Worm (Caenorhabditis elegans) whole organism, young adult: ENCODE data around the gene F10D7.11.

ENCODE experiments used
- C06A6.2 ChIP-seq: fragments of 200-800 bp; sonication (Bioruptor generic); conservative IDR thresholded peaks from 2 replicates; pipeline ENCODE4 v1.3.6; 2022; ENCODE audit warnings: missing genetic modification characterization, missing compliant biosample characterization
- C17E4.6 ChIP-seq: fragments of 200-800 bp; sonication (Bioruptor generic); IDR thresholded peaks from 2 replicates; pipeline ENCODE4 v1.3.6; 2022; ENCODE audit warnings: missing genetic modification reagents, missing genetic modification characterization, missing compliant biosample characterization
- F23B12.7 ChIP-seq: sonication (generic microtip); optimal IDR thresholded peaks from 2 replicates; lab custom pipeline; 2017; ENCODE audit warnings: missing genetic modification characterization, mild to moderate bottlenecking, missing compliant biosample characterization, antibody characterized with exemption, moderate library complexity; ENCODE audit not compliant: insufficient read depth
- F33H1.4 ChIP-seq: fragments of 200-800 bp; sonication (Bioruptor generic); IDR thresholded peaks from 2 replicates; pipeline ENCODE4 v1.3.6; 2022; ENCODE audit warnings: missing genetic modification reagents, missing genetic modification characterization, missing compliant biosample characterization
- F39B2.1 ChIP-seq: fragments of 200-800 bp; sonication (Bioruptor generic); IDR thresholded peaks from 2 replicates; pipeline ENCODE4 v1.3.6; 2022; ENCODE audit warnings: missing genetic modification reagents, missing genetic modification characterization, missing compliant biosample characterization
- F49E8.2 ChIP-seq: sonication (generic microtip); optimal IDR thresholded peaks from 3 replicates; lab custom pipeline; 2017; ENCODE audit warnings: missing genetic modification characterization, mild to moderate bottlenecking, missing compliant biosample characterization, antibody characterized with exemption, moderate library complexity; ENCODE audit not compliant: insufficient read depth
- F57A8.1 ChIP-seq: fragments of 200-800 bp; sonication (Bioruptor generic); optimal IDR thresholded peaks from 2 replicates; lab custom pipeline; 2018; ENCODE audit warnings: mild to moderate bottlenecking, missing genetic modification characterization, moderate library complexity, missing compliant biosample characterization
- F57C9.4 ChIP-seq: sonication (generic microtip); optimal IDR thresholded peaks from 2 replicates; lab custom pipeline; 2017; ENCODE audit warnings: mild to moderate bottlenecking, missing genetic modification characterization, missing compliant biosample characterization
- K11D2.4 ChIP-seq: fragments of 200-800 bp; sonication (Bioruptor generic); IDR thresholded peaks from 2 replicates; pipeline ENCODE4 v1.3.6; 2022; ENCODE audit warnings: missing genetic modification reagents, missing genetic modification characterization, missing compliant biosample characterization
- Y53F4B.3 ChIP-seq: fragments of 200-800 bp; sonication (Bioruptor generic); IDR thresholded peaks from 2 replicates; pipeline ENCODE4 v1.3.6; 2022; ENCODE audit warnings: missing genetic modification reagents, missing genetic modification characterization, missing compliant biosample characterization
- Y53G8AR.9 ChIP-seq: fragments of 200-800 bp; sonication (Bioruptor generic); conservative IDR thresholded peaks from 2 replicates; pipeline ENCODE4 v1.3.6; 2022; ENCODE audit warnings: missing genetic modification reagents, missing genetic modification characterization, missing compliant biosample characterization
- Y95B8A.8 ChIP-seq: fragments of 200-800 bp; sonication (Bioruptor generic); IDR thresholded peaks from 2 replicates; pipeline ENCODE4 v1.3.6; 2022; ENCODE audit warnings: missing genetic modification reagents, missing genetic modification characterization, missing compliant biosample characterization
- ZK185.1 ChIP-seq: sonication (generic microtip); optimal IDR thresholded peaks from 2 replicates; lab custom pipeline; 2016; ENCODE audit warnings: mild to moderate bottlenecking, missing genetic modification characterization, missing compliant biosample characterization; ENCODE audit not compliant: poor library complexity, severe bottlenecking
- ama-1 ChIP-seq, 3 experiments: fragments of 150-350 bp in 1 of 3; sonication (generic microtip) in 2 of 3; optimal IDR thresholded peaks; 2 replicates each; lab custom pipeline; 2014 to 2018; ENCODE audit warnings: missing biosample characterization in 2 of 3, missing genetic modification characterization in 2 of 3, missing genetic modification reagents in 2 of 3
- aptf-2 ChIP-seq: fragments of 200-800 bp; sonication (Bioruptor generic); conservative IDR thresholded peaks from 2 replicates; pipeline ENCODE4 v1.3.6; 2022; ENCODE audit warnings: missing genetic modification reagents, missing genetic modification characterization, missing compliant biosample characterization
- attf-5 ChIP-seq: fragments of 200-800 bp; sonication (Bioruptor generic); optimal IDR thresholded peaks from 2 replicates; lab custom pipeline; 2018; ENCODE audit warnings: mild to moderate bottlenecking, missing genetic modification characterization, missing compliant biosample characterization
- attf-6 ChIP-seq: fragments of 200-800 bp; sonication (Bioruptor generic); IDR thresholded peaks from 2 replicates; pipeline ENCODE4 v1.3.6; 2022; ENCODE audit warnings: missing genetic modification reagents, missing genetic modification characterization, missing compliant biosample characterization
- bed-1 ChIP-seq: fragments of 200-800 bp; sonication (Bioruptor generic); IDR thresholded peaks from 2 replicates; pipeline ENCODE4 v1.3.6; 2022; ENCODE audit warnings: missing genetic modification reagents, missing genetic modification characterization, missing compliant biosample characterization
- ceh-27 ChIP-seq: fragments of 200-800 bp; sonication (Bioruptor generic); optimal IDR thresholded peaks from 2 replicates; lab custom pipeline; 2018; ENCODE audit warnings: mild to moderate bottlenecking, missing genetic modification characterization, moderate library complexity, missing compliant biosample characterization
- ceh-58 ChIP-seq: fragments of 200-800 bp; sonication (Bioruptor generic); IDR thresholded peaks from 2 replicates; pipeline ENCODE4 v1.3.6; 2022; ENCODE audit warnings: missing genetic modification characterization, missing compliant biosample characterization
- chd-7 ChIP-seq: sonication (generic microtip); optimal IDR thresholded peaks from 2 replicates; lab custom pipeline; 2016; ENCODE audit warnings: mild to moderate bottlenecking, missing genetic modification characterization, moderate library complexity, missing compliant biosample characterization
- dox-1 ChIP-seq: fragments of 200-800 bp; sonication (Bioruptor generic); IDR thresholded peaks from 2 replicates; pipeline ENCODE4 v1.3.6; 2022; ENCODE audit warnings: missing genetic modification reagents, missing genetic modification characterization, missing compliant biosample characterization
- dpl-1 ChIP-seq: fragments of 150-350 bp; optimal IDR thresholded peaks from 2 replicates; lab custom pipeline; 2014; ENCODE audit warnings: missing biosample characterization, missing genetic modification reagents, missing genetic modification characterization
- hmg-1.2 ChIP-seq: fragments of 200-800 bp; sonication (Bioruptor generic); IDR thresholded peaks from 2 replicates; pipeline ENCODE4 v1.3.6; 2022; ENCODE audit warnings: missing genetic modification reagents, missing genetic modification characterization, missing compliant biosample characterization
- hsf-1 ChIP-seq: fragments of 200-800 bp; sonication (Bioruptor generic); IDR thresholded peaks from 2 replicates; pipeline ENCODE4 v1.3.6; 2022; ENCODE audit warnings: missing genetic modification reagents, missing genetic modification characterization, missing compliant biosample characterization
- lin-35 ChIP-seq, 3 experiments: fragments of 150-350 bp in 2 of 3; sonication (generic microtip) in 1 of 3; optimal IDR thresholded peaks; 2 replicates each; lab custom pipeline; 2014 to 2018; ENCODE audit warnings: missing biosample characterization in 3 of 3, missing genetic modification characterization in 3 of 3, missing genetic modification reagents in 3 of 3
- lin-40 ChIP-seq: sonication (generic microtip); optimal IDR thresholded peaks from 2 replicates; lab custom pipeline; 2016; ENCODE audit warnings: missing genetic modification characterization, mild to moderate bottlenecking, missing compliant biosample characterization, missing genotype, missing genetic modification reagents
- madf-10 ChIP-seq: sonication (generic microtip); optimal IDR thresholded peaks from 2 replicates; lab custom pipeline; 2016; ENCODE audit warnings: mild to moderate bottlenecking, missing genetic modification characterization, missing compliant biosample characterization
- madf-8 ChIP-seq: fragments of 200-800 bp; sonication (Bioruptor generic); conservative IDR thresholded peaks from 2 replicates; pipeline ENCODE4 v1.3.6; 2022; ENCODE audit warnings: missing genetic modification reagents, missing genetic modification characterization, missing compliant biosample characterization
- mcd-1 ChIP-seq: fragments of 200-800 bp; sonication (Bioruptor generic); IDR thresholded peaks from 2 replicates; pipeline ENCODE4 v1.3.6; 2022; ENCODE audit warnings: missing genetic modification reagents, missing genetic modification characterization, missing compliant biosample characterization
- nhr-179 ChIP-seq: sonication (generic microtip); optimal IDR thresholded peaks from 2 replicates; lab custom pipeline; 2016; ENCODE audit warnings: mild to moderate bottlenecking, missing genetic modification characterization, missing compliant biosample characterization
- nhr-80 ChIP-seq: sonication (generic microtip); optimal IDR thresholded peaks from 2 replicates; lab custom pipeline; 2016; ENCODE audit warnings: missing genetic modification characterization, missing compliant biosample characterization
- rcor-1 ChIP-seq: fragments of 200-800 bp; sonication (Bioruptor generic); IDR thresholded peaks from 2 replicates; pipeline ENCODE4 v1.3.6; 2022; ENCODE audit warnings: missing genetic modification reagents, missing genetic modification characterization, missing compliant biosample characterization
- rec-8 ChIP-seq, 2 experiments: sonication (generic microtip); optimal IDR thresholded peaks; 2 replicates each; lab custom pipeline; 2016; ENCODE audit warnings: mild to moderate bottlenecking in 2 of 2, missing genetic modification characterization in 2 of 2, missing genetic modification reagents in 2 of 2, missing genotype in 2 of 2, missing biosample characterization in 1 of 2, missing compliant biosample characterization in 1 of 2, moderate library complexity in 1 of 2
- repo-1 ChIP-seq: sonication (generic microtip); optimal IDR thresholded peaks from 2 replicates; lab custom pipeline; 2017; ENCODE audit warnings: mild to moderate bottlenecking, missing genetic modification characterization, missing compliant biosample characterization
- snpc-4 ChIP-seq, 5 experiments: fragments of 150-350 bp in 1 of 5; sonication (generic microtip) in 4 of 5; optimal IDR thresholded peaks; 2 replicates each; lab custom pipeline; 2014 to 2018; ENCODE audit warnings: missing genetic modification characterization in 5 of 5, missing biosample characterization in 3 of 5, antibody characterized with exemption in 2 of 5, mild to moderate bottlenecking in 2 of 5, missing compliant biosample characterization in 2 of 5, missing genotype in 2 of 5, moderate library complexity in 2 of 5, missing genetic modification reagents in 1 of 5
- somi-1 ChIP-seq: fragments of 200-800 bp; sonication (Bioruptor generic); optimal IDR thresholded peaks from 2 replicates; lab custom pipeline; 2018; ENCODE audit warnings: mild to moderate bottlenecking, missing genetic modification characterization, missing compliant biosample characterization
- tbp1 ChIP-seq: fragments of 200-800 bp; sonication (Bioruptor generic); optimal IDR thresholded peaks from 2 replicates; lab custom pipeline; 2018; ENCODE audit warnings: mild to moderate bottlenecking, missing genetic modification characterization, missing compliant biosample characterization
- unc-130 ChIP-seq: sonication (generic microtip); optimal IDR thresholded peaks from 2 replicates; lab custom pipeline; 2016; ENCODE audit warnings: missing genetic modification reagents, missing genetic modification characterization, missing compliant biosample characterization
- zfh-2 ChIP-seq: fragments of 200-800 bp; sonication (Bioruptor generic); conservative IDR thresholded peaks from 2 replicates; pipeline ENCODE4 v1.3.6; 2022; ENCODE audit warnings: missing genetic modification reagents, missing genetic modification characterization, missing compliant biosample characterization
- zim-3 ChIP-seq: sonication (generic microtip); optimal IDR thresholded peaks from 2 replicates; lab custom pipeline; 2017; ENCODE audit warnings: mild to moderate bottlenecking, missing genetic modification characterization, moderate library complexity, missing compliant biosample characterization
- ztf-18 ChIP-seq: sonication (generic microtip); optimal IDR thresholded peaks from 2 replicates; lab custom pipeline; 2016; ENCODE audit warnings: missing genotype, mild to moderate bottlenecking, missing genetic modification characterization, missing compliant biosample characterization
- ztf-22 ChIP-seq: fragments of 200-800 bp; sonication (Bioruptor generic); optimal IDR thresholded peaks from 2 replicates; lab custom pipeline; 2018; ENCODE audit warnings: mild to moderate bottlenecking, missing genetic modification characterization, moderate library complexity, missing compliant biosample characterization
- ztf-26 ChIP-seq: sonication (generic microtip); optimal IDR thresholded peaks from 2 replicates; lab custom pipeline; 2017; ENCODE audit warnings: missing genetic modification characterization, missing compliant biosample characterization
- ztf-6 ChIP-seq: fragments of 200-800 bp; sonication (Bioruptor generic); IDR thresholded peaks from 2 replicates; pipeline ENCODE4 v1.3.6; 2022; ENCODE audit warnings: missing genetic modification reagents, missing genetic modification characterization, missing compliant biosample characterization

F10D7.11 gene

DNA sequence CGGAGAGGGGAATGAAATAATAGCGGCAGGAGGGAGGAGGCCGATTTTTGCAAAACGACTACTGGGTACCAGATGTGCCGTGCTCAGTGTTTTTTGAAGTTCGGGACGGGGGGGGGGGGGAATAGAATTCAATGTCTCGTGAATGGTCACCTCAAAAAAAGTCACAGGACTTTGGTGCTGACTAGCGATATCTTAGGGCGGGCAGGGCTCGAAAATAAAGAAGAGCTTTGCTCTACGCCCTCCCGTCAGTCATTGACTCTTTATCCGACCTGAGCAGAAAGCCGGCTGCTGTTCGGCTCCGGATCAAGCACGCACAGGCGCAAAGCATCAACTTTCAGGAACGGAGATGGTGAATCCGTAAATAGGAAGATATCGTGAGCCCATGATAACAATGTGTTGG lies 27.9 kb downstream of the F10D7.11 start:
- TF ChIP-seq zfh-2 (GFP tag; lab: Robert Waterston, UW) (peak; percentile 51), F57A8.1 (GFP tag; lab: Kevin White, UChicago) (no peak), F33H1.4 (GFP tag; lab: Robert Waterston, UW) (no peak), F57C9.4 (tag; lab: Kevin White, UChicago) (no peak), madf-8 (GFP tag; lab: Robert Waterston, UW) (no peak), ceh-58 (no peak), ZK185.1 (tag; lab: Kevin White, UChicago) (no peak), hsf-1 (no peak)
- TF ChIP-seq, all 124 proteins: peak for 1

DNA sequence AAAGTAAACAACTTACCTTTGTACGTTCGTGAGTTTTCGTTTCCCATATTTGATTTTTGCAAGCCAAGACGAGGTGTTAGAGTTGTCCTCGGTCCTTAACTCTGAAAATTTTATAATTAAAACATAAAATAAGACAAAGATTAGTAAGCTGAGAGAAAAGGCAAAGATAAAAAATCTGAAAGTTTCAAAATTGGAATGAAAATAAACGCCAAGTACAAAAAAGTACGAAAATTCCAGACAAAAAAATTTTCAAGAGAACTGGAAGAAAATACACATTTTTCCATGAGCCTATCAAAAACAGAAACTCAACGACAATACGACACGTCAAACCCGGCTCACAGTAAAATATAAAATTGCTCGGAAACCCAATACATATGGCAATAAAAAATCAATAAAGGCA lies 28.9 kb downstream of the F10D7.11 start, which contains the start of gene F10D7.5:
F10D7.5 (minus strand) TSS at position 101 of the 400 bp plus-strand sequence.
- no peak for TF ChIP-seq hmg-1.2 (GFP tag; lab: Robert Waterston, UW)
- no peak for TF ChIP-seq dpl-1
- no peak for TF ChIP-seq repo-1 (tag; lab: Kevin White, UChicago)
- no peak for TF ChIP-seq nhr-80
- TF ChIP-seq ama-1 (optimal IDR thresholded peaks at IDR 0.05; lab: Kevin White, UChicago): no peak
- no peak for TF ChIP-seq ama-1 (GFP tag; optimal IDR thresholded peaks at IDR 0.05; lab: Kevin White, UChicago)
- TF ChIP-seq rec-8 (tag; optimal IDR thresholded peaks at IDR 0.05; lab: Kevin White, UChicago): no peak
- TF ChIP-seq unc-130 (GFP tag; lab: Kevin White, UChicago): no peak
- no peak for TF ChIP-seq Y95B8A.8 (GFP tag; lab: Robert Waterston, UW)
- no peak for TF ChIP-seq bed-1 (GFP tag; lab: Robert Waterston, UW)
- TF ChIP-seq F49E8.2 (tag; lab: Kevin White, UChicago): no peak
- TF ChIP-seq C17E4.6 (GFP tag; lab: Robert Waterston, UW): no peak
- no peak for TF ChIP-seq nhr-179 (tag; lab: Kevin White, UChicago)
- TF ChIP-seq zim-3 (tag; lab: Kevin White, UChicago): no peak
- TF ChIP-seq Y53F4B.3: no peak
- TF ChIP-seq ztf-18 (tag; lab: Kevin White, UChicago): no peak
- TF ChIP-seq ztf-22: no peak
- no peak for TF ChIP-seq chd-7 (tag; lab: Kevin White, UChicago)
- TF ChIP-seq C06A6.2 (GFP tag; lab: Robert Waterston, UW): no peak
- TF ChIP-seq ceh-58: no peak
- TF ChIP-seq mcd-1: no peak
- TF ChIP-seq, all 124 proteins: peak for 0

DNA sequence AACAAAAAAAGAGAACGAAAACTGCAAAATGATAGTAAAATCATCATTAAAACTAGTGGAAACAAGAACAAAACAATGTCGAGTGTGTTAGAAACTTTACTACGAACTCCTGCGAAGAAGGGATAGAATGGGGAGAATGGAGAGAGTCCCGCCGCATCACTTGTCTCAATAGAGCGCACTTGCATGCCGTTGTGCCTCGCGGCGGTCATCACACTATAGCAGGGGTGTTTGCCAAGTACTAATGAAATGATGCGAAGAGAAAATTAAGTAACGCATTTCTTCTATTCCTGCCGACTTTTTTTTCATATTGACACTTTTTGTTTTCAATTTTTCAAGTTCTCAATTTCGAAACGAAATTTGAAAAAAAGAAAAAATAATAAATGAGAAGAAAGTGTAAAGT lies 29.6 kb downstream of the F10D7.11 start:
- TF ChIP-seq mcd-1 (peak; percentile 96), aptf-2 (GFP tag; lab: Robert Waterston, UW) (no peak), snpc-4 (GFP tag; optimal IDR thresholded peaks at IDR 0.05; lab: Kevin White, UChicago) (no peak), snpc-4 (tag; optimal IDR thresholded peaks at IDR 0.05; lab: Kevin White, UChicago) (peak in 3 of 4 experiments; percentile 18 to 50 (median 30)), dox-1 (GFP tag; lab: Robert Waterston, UW) (peak; percentile 65), attf-5 (peak; percentile 57), lin-35 (GFP tag; optimal IDR thresholded peaks at IDR 0.05; lab: Kevin White, UChicago) (peak in 1 of 3 experiments; percentile 27), tbp1 (GFP tag; lab: Kevin White, UChicago) (peak; percentile 13), rcor-1 (peak; percentile 17; the same call in 1 of the 2 replicates), attf-6 (no peak), ztf-6 (no peak), ceh-27 (GFP tag; lab: Kevin White, UChicago) (peak; percentile 72), bed-1 (GFP tag; lab: Robert Waterston, UW) (no peak), Y53G8AR.9 (GFP tag; lab: Robert Waterston, UW) (no peak), nhr-80 (peak; percentile 92), F23B12.7 (tag; lab: Kevin White, UChicago) (peak; percentile 61), madf-10 (tag; lab: Kevin White, UChicago) (peak; percentile 75), ztf-26 (peak; percentile 74), somi-1 (peak; percentile 11), ztf-18 (tag; lab: Kevin White, UChicago) (peak; percentile 5), lin-40 (tag; lab: Kevin White, UChicago) (peak; percentile 80), K11D2.4 (0 out of 2 replicates have a peak, but pooled peaks have one; percentile 40), F39B2.1 (no peak)
